Fruit fly (Drosophila melanogaster): ENCODE measurements around the gene Ir25a.

DNA sequence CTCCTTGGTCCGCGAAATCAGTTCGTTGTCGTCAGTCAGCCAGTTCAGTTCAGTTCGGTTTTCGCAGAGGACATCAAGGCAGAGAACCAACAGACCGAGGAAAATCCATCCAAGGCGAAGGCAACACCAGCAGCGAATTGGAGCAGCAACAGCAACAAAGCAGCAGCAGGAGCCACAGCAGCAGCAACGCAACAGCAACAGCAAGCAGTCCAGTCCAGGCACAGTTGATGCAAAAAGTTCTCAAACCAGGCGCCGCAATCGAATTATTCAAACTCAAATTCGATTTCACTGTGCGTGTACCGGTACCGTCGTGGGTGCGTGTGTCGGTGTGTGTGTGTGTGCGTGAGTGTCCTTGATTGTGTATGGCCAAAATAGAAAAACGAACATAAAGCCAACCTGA is 13.3 kb downstream of the Ir25a start, which contains the start of gene CG15628:
- TF ChIP-seq CG8478 (optimal IDR thresholded peaks at IDR 0.05) (no peak), CTCF (optimal IDR thresholded peaks at IDR 0.05) (no peak)
